Fruit fly (Drosophila melanogaster): ENCODE data around the gene CG15042.

CG15042 gene

dm6 chrX:18533308-18533707 is 5.2 kb upstream of the CG15042 start (continued):
- TF ChIP-seq crp (GFP tag; optimal IDR thresholded peaks at IDR 0.05) (no peak), cas (GFP tag; IDR thresholded peaks at IDR 0.05) (no peak), Sin3A (optimal IDR thresholded peaks at IDR 0.05) (no peak), lola (GFP tag; optimal IDR thresholded peaks at IDR 0.05) (peak in 1 of 3 experiments; percentile 57), grau (tag; optimal IDR thresholded peaks at IDR 0.05) (peak; percentile 52), sisA (GFP tag; IDR thresholded peaks at IDR 0.05) (no peak), Pdp1 (GFP tag; optimal IDR thresholded peaks at IDR 0.05) (peak in 1 of 2 experiments; percentile 59), Dfd (GFP tag; optimal IDR thresholded peaks at IDR 0.05) (no peak), her (GFP tag; optimal IDR thresholded peaks at IDR 0.05) (no peak), Ada2b (GFP tag; IDR thresholded peaks at IDR 0.05) (no peak), CG1647 (GFP tag; optimal IDR thresholded peaks at IDR 0.05) (no peak), D19B (GFP tag; optimal IDR thresholded peaks at IDR 0.05) (no peak), mirr (GFP tag; optimal IDR thresholded peaks at IDR 0.05) (no peak), CG30403 (GFP tag; optimal IDR thresholded peaks at IDR 0.05) (peak; percentile 14), CG34224 (GFP tag; IDR thresholded peaks at IDR 0.05; ENCODE audit: partially characterized antibody) (no peak), kay (GFP tag; optimal IDR thresholded peaks at IDR 0.05) (peak; percentile 29), Hr78 (GFP tag; optimal IDR thresholded peaks at IDR 0.05) (no peak), CG14667 (GFP tag; IDR thresholded peaks at IDR 0.05) (no peak), CG13775 (GFP tag; optimal IDR thresholded peaks at IDR 0.05) (no peak), zfh2 (GFP tag; optimal IDR thresholded peaks at IDR 0.05) (no peak), lmd (GFP tag; IDR thresholded peaks at IDR 0.05) (peak; percentile 37; the same call in 1 of the 2 replicates), CG14710 (tag; optimal IDR thresholded peaks at IDR 0.05) (peak; percentile 14), croc (GFP tag; conservative IDR thresholded peaks at IDR 0.05) (peak; percentile 34; the same call in 1 of the 3 replicates), br (optimal IDR thresholded peaks at IDR 0.05) (no peak), CG15601 (tag; optimal IDR thresholded peaks at IDR 0.05) (no peak), CG1529 (GFP tag; optimal IDR thresholded peaks at IDR 0.05) (peak; percentile 15), Ets65A (GFP tag) (peak; percentile 93), zfh1 (GFP tag; IDR thresholded peaks at IDR 0.05) (peak; percentile 17; the same call in 1 of the 3 replicates), Xrp1 (GFP tag; IDR thresholded peaks at IDR 0.05) (peak; percentile 41; the same call in 1 of the 2 replicates), Deaf1 (tag; optimal IDR thresholded peaks at IDR 0.05) (no peak), CG17912 (GFP tag; optimal IDR thresholded peaks at IDR 0.05) (no peak), h (optimal IDR thresholded peaks at IDR 0.05) (no peak), CG7928 (GFP tag; optimal IDR thresholded peaks at IDR 0.05) (no peak), CG2199 (GFP tag; IDR thresholded peaks at IDR 0.05) (no peak)

dm6 chrX:18524594-18525266 is 3.3 kb downstream of the CG15042 start:
- no peak for TF ChIP-seq gsb (GFP tag; IDR thresholded peaks at IDR 0.05)
- TF ChIP-seq p53 (GFP tag; optimal IDR thresholded peaks at IDR 0.05) = no peak
- no peak for TF ChIP-seq H2.0 (GFP tag; IDR thresholded peaks at IDR 0.05)
- no peak for TF ChIP-seq CG3838 (GFP tag; optimal IDR thresholded peaks at IDR 0.05)
- peak; percentile 29 for TF ChIP-seq HHEX (GFP tag; optimal IDR thresholded peaks at IDR 0.05)
- TF ChIP-seq salm (tag; optimal IDR thresholded peaks at IDR 0.05) = no peak
- no peak for TF ChIP-seq Max (GFP tag; optimal IDR thresholded peaks at IDR 0.05)
- TF ChIP-seq CG15601 (tag; optimal IDR thresholded peaks at IDR 0.05) = peak; percentile 22
- TF ChIP-seq CG1792 (GFP tag; optimal IDR thresholded peaks at IDR 0.05) = no peak
- peak; percentile 67 for TF ChIP-seq CG2678 (tag; optimal IDR thresholded peaks at IDR 0.05)
- no peak for TF ChIP-seq dan (GFP tag; IDR thresholded peaks at IDR 0.05)
- no peak for TF ChIP-seq CG3995 (GFP tag; optimal IDR thresholded peaks at IDR 0.05)
- no peak for TF ChIP-seq ttk (GFP tag; IDR thresholded peaks at IDR 0.05)
- TF ChIP-seq CG12659 (GFP tag; optimal IDR thresholded peaks at IDR 0.05) = peak; percentile 22
- no peak for TF ChIP-seq CG5245 (GFP tag; optimal IDR thresholded peaks at IDR 0.05)
- TF ChIP-seq CG4424 (GFP tag; optimal IDR thresholded peaks at IDR 0.05) = peak; percentile 66
- peak; percentile 80 for TF ChIP-seq CG17361 (GFP tag; IDR thresholded peaks at IDR 0.05)
- TF ChIP-seq Ets97D (GFP tag; optimal IDR thresholded peaks at IDR 0.05) = no peak
- TF ChIP-seq jigr1 (GFP tag; IDR thresholded peaks at IDR 0.05) = no peak
- no peak for TF ChIP-seq B-H2 (GFP tag; optimal IDR thresholded peaks at IDR 0.05)
